Fruit fly (Drosophila melanogaster) whole organism, embryonic: ENCODE measurements around the gene sowi.

ENCODE experiments used
- Antp ChIP-seq: fragments of 200-800 bp; sonication (Bioruptor generic); optimal IDR thresholded peaks from 3 replicates; lab custom pipeline; 2016; ENCODE audit warnings: missing biosample characterization, missing genetic modification characterization
- CG11085 ChIP-seq: fragments of 200-800 bp; sonication (Bioruptor generic); IDR thresholded peaks from 2 replicates; pipeline ENCODE4 v1.3.6; 2022; ENCODE audit warnings: missing biosample characterization, missing genetic modification characterization
- CG11398 ChIP-seq: fragments of 200-800 bp; sonication (Bioruptor generic); optimal IDR thresholded peaks from 2 replicates; lab custom pipeline; 2016; ENCODE audit warnings: missing biosample characterization, missing genetic modification characterization
- CG17612 ChIP-seq: fragments of 200-800 bp; sonication (Bioruptor generic); IDR thresholded peaks from 2 replicates; pipeline ENCODE4 v1.3.6; 2022; ENCODE audit warnings: missing biosample characterization, missing genetic modification characterization
- CG17829 ChIP-seq: fragments of 200-800 bp; optimal IDR thresholded peaks from 2 replicates; lab custom pipeline; 2019; ENCODE audit warnings: missing biosample characterization, mild to moderate bottlenecking, missing genetic modification characterization, moderate library complexity
- CG18619 ChIP-seq: fragments of 200-800 bp; sonication (Bioruptor generic); optimal IDR thresholded peaks from 3 replicates; lab custom pipeline; 2017; ENCODE audit warnings: missing biosample characterization, mild to moderate bottlenecking, missing genetic modification characterization
- CG42726 ChIP-seq: fragments of 200-800 bp; sonication (Bioruptor generic); IDR thresholded peaks from 2 replicates; pipeline ENCODE4 v1.3.6; 2022; ENCODE audit warnings: missing biosample characterization, missing genetic modification characterization; ENCODE audit not compliant: partially characterized antibody
- CG7786 ChIP-seq: fragments of 200-800 bp; sonication (Bioruptor generic); optimal IDR thresholded peaks from 2 replicates; lab custom pipeline; 2016; ENCODE audit warnings: missing biosample characterization, missing genetic modification characterization
- CG8944 ChIP-seq: fragments of 200-800 bp; sonication (Bioruptor generic); optimal IDR thresholded peaks from 3 replicates; lab custom pipeline; 2016; ENCODE audit warnings: missing biosample characterization, missing genetic modification characterization
- CoRest ChIP-seq: fragments of 200-800 bp; sonication (Bioruptor generic); optimal IDR thresholded peaks from 3 replicates; lab custom pipeline; 2018; ENCODE audit warnings: missing biosample characterization, mild to moderate bottlenecking, missing genetic modification characterization, moderate library complexity
- D19B ChIP-seq: fragments of 200-800 bp; sonication (Bioruptor generic); optimal IDR thresholded peaks from 2 replicates; lab custom pipeline; 2017; ENCODE audit warnings: missing biosample characterization, mild to moderate bottlenecking, missing genetic modification characterization
- Dip2 ChIP-seq: fragments of 200-800 bp; sonication (Bioruptor generic); IDR thresholded peaks from 2 replicates; pipeline ENCODE4 v1.3.6; 2022; ENCODE audit warnings: missing biosample characterization, missing genetic modification characterization
- Dll ChIP-seq: fragments of 200-800 bp; sonication (Bioruptor generic); IDR thresholded peaks from 4 replicates; pipeline ENCODE4 v1.3.6; 2022; ENCODE audit warnings: missing biosample characterization, missing genetic modification characterization; ENCODE audit not compliant: partially characterized antibody
- Drgx ChIP-seq: fragments of 200-800 bp; sonication (Bioruptor generic); IDR thresholded peaks from 2 replicates; pipeline ENCODE4 v1.3.6; 2022; ENCODE audit warnings: missing biosample characterization, missing genetic modification characterization
- Ets65A ChIP-seq: fragments of 200-800 bp; sonication (Bioruptor generic); peaks from one replicate; lab custom pipeline; 2016; ENCODE audit warnings: missing biosample characterization, missing genetic modification characterization
- GATAe ChIP-seq: fragments of 200-800 bp; sonication (Bioruptor generic); conservative IDR thresholded peaks from 2 replicates; pipeline ENCODE4 v1.3.6; 2022; ENCODE audit warnings: missing biosample characterization, missing genetic modification characterization
- Gsc ChIP-seq: fragments of 200-800 bp; sonication (Bioruptor generic); IDR thresholded peaks from 2 replicates; pipeline ENCODE4 v1.3.6; 2022; ENCODE audit warnings: missing biosample characterization, missing genetic modification characterization
- Gug ChIP-seq: fragments of 200-800 bp; sonication (Bioruptor generic); IDR thresholded peaks from 4 replicates; pipeline ENCODE4 v1.3.6; 2022; ENCODE audit warnings: missing biosample characterization, missing genetic modification characterization
- HmgZ ChIP-seq: fragments of 200-800 bp; sonication (Bioruptor generic); optimal IDR thresholded peaks from 2 replicates; lab custom pipeline; 2018; ENCODE audit warnings: missing biosample characterization, mild to moderate bottlenecking, missing genetic modification characterization
- Hmr ChIP-seq: fragments of 200-800 bp; sonication (Bioruptor generic); optimal IDR thresholded peaks from 3 replicates; lab custom pipeline; 2017; ENCODE audit warnings: mild to moderate bottlenecking, missing biosample characterization, missing genetic modification reagents, missing genetic modification characterization
- Kr ChIP-seq: fragments of 200-800 bp; sonication (Bioruptor generic); optimal IDR thresholded peaks from 2 replicates; lab custom pipeline; 2017; ENCODE audit warnings: missing biosample characterization, mild to moderate bottlenecking, missing genetic modification characterization
- Mes4 ChIP-seq: fragments of 200-800 bp; sonication (Bioruptor generic); optimal IDR thresholded peaks from 2 replicates; lab custom pipeline; 2016; ENCODE audit warnings: missing biosample characterization, missing genetic modification characterization
- NFAT ChIP-seq: fragments of 200-800 bp; sonication (Bioruptor generic); IDR thresholded peaks from 2 replicates; pipeline ENCODE4 v1.3.6; 2022; ENCODE audit warnings: missing biosample characterization, missing genetic modification characterization
- Oli ChIP-seq: fragments of 200-800 bp; sonication (Bioruptor generic); optimal IDR thresholded peaks from 2 replicates; lab custom pipeline; 2018; ENCODE audit warnings: missing biosample characterization, mild to moderate bottlenecking, missing genetic modification characterization, moderate library complexity
- Optix ChIP-seq: fragments of 200-800 bp; sonication (Bioruptor generic); IDR thresholded peaks from 3 replicates; pipeline ENCODE4 v1.3.6; 2022; ENCODE audit warnings: missing biosample characterization, missing genetic modification characterization
- Ravus ChIP-seq: fragments of 200-800 bp; sonication (Bioruptor generic); IDR thresholded peaks from 2 replicates; pipeline ENCODE4 v1.3.6; 2022; ENCODE audit warnings: missing biosample characterization, missing genetic modification characterization
- Rfx ChIP-seq: fragments of 200-800 bp; sonication (Bioruptor generic); IDR thresholded peaks from 2 replicates; pipeline ENCODE4 v1.3.6; 2022; ENCODE audit warnings: missing biosample characterization, missing genetic modification characterization
- Stat92E ChIP-seq, 3 experiments: fragments of >200 bp in 2 of 3; fragments of 200-800 bp in 1 of 3; sonication (Bioruptor generic) in 1 of 3; optimal IDR thresholded peaks; 2 replicates each; lab custom pipeline; 2017 to 2019; ENCODE audit warnings: missing biosample characterization in 3 of 3, missing genetic modification characterization in 3 of 3, mild to moderate bottlenecking in 1 of 3, moderate library complexity in 1 of 3
- ara ChIP-seq: fragments of 200-800 bp; sonication (Bioruptor generic); IDR thresholded peaks from 2 replicates; pipeline ENCODE4 v1.3.6; 2022; ENCODE audit warnings: missing biosample characterization, missing genetic modification characterization
- esg ChIP-seq: fragments of 200-800 bp; sonication (Bioruptor generic); conservative IDR thresholded peaks from 2 replicates; pipeline ENCODE4 v1.3.6; 2022; ENCODE audit warnings: missing biosample characterization, missing genetic modification characterization
- eve ChIP-seq, 2 experiments: fragments of >200 bp; optimal IDR thresholded peaks; 2 replicates each; lab custom pipeline; 2017; ENCODE audit warnings: missing biosample characterization in 2 of 2, missing genetic modification characterization in 2 of 2
- exex ChIP-seq: fragments of 200-800 bp; sonication (Bioruptor generic); optimal IDR thresholded peaks from 4 replicates; lab custom pipeline; 2018; ENCODE audit warnings: missing biosample characterization, mild to moderate bottlenecking, missing genetic modification characterization, moderate library complexity
- fd96Cb ChIP-seq: fragments of 200-800 bp; sonication (Bioruptor generic); optimal IDR thresholded peaks from 2 replicates; lab custom pipeline; 2018; ENCODE audit warnings: missing biosample characterization, mild to moderate bottlenecking, missing genetic modification characterization, moderate library complexity
- fu2 ChIP-seq: fragments of 200-800 bp; sonication (Bioruptor generic); optimal IDR thresholded peaks from 2 replicates; lab custom pipeline; 2016; ENCODE audit warnings: missing biosample characterization, missing genetic modification characterization
- grn ChIP-seq: fragments of 200-800 bp; sonication (Bioruptor generic); optimal IDR thresholded peaks from 3 replicates; lab custom pipeline; 2017; ENCODE audit warnings: missing biosample characterization, missing genetic modification characterization
- gsb ChIP-seq: fragments of 200-800 bp; sonication (Bioruptor generic); IDR thresholded peaks from 2 replicates; pipeline ENCODE4 v1.3.6; 2022; ENCODE audit warnings: missing biosample characterization, missing genetic modification characterization
- lab ChIP-seq: fragments of 200-800 bp; sonication (Bioruptor generic); optimal IDR thresholded peaks from 3 replicates; lab custom pipeline; 2017; ENCODE audit warnings: missing biosample characterization, missing genetic modification characterization, mild to moderate bottlenecking, moderate library complexity, missing genetic modification reagents
- luna ChIP-seq: fragments of 200-800 bp; sonication (Bioruptor generic); optimal IDR thresholded peaks from 2 replicates; lab custom pipeline; 2016; ENCODE audit warnings: missing biosample characterization, missing genetic modification characterization
- nmo ChIP-seq: fragments of 200-800 bp; sonication (Bioruptor generic); optimal IDR thresholded peaks from 2 replicates; lab custom pipeline; 2018; ENCODE audit warnings: missing biosample characterization, mild to moderate bottlenecking, missing genetic modification characterization, moderate library complexity
- ro ChIP-seq: fragments of 200-800 bp; sonication (Bioruptor generic); IDR thresholded peaks from 2 replicates; pipeline ENCODE4 v1.3.6; 2022; ENCODE audit warnings: missing biosample characterization, missing genetic modification characterization
- row ChIP-seq: fragments of 200-800 bp; sonication (Bioruptor generic); IDR thresholded peaks from 3 replicates; pipeline ENCODE4 v1.3.6; 2022; ENCODE audit warnings: missing biosample characterization, missing genetic modification characterization
- tx ChIP-seq: fragments of 200-800 bp; sonication (Bioruptor generic); optimal IDR thresholded peaks from 2 replicates; lab custom pipeline; 2016; ENCODE audit warnings: missing biosample characterization, missing genetic modification characterization
- vnd ChIP-seq: fragments of 200-800 bp; sonication (Bioruptor generic); IDR thresholded peaks from 3 replicates; pipeline ENCODE4 v1.3.6; 2022; ENCODE audit warnings: missing biosample characterization, missing genetic modification characterization; ENCODE audit not compliant: partially characterized antibody
- vvl ChIP-seq: fragments of 200-800 bp; sonication (Bioruptor generic); IDR thresholded peaks from 2 replicates; pipeline ENCODE4 v1.3.6; 2022; ENCODE audit warnings: missing biosample characterization, missing genetic modification characterization

Gene sowi

DNA sequence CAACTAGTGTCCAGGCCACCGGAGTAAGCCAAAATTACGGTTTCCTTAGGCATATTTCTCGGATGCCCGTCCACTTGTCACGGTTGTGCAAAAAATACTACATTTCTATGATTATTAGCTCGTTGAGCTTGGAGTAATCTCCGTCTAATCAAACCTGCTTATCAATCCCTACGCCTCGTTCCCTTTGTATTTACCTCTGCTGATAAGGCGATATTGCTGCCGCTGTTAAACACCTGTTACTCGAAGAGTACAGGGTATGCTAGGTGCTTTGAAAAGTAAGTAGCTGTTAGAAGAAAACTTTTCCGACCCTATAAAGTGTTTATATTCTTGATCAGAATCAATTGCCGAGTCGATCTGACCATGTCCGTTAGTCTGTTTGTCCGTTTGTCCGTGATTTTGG, 16.6 kb upstream of the sowi start, which contains the start of gene Ass:
Gene Ass (minus strand): TSS at position 101 of the 400 bp plus-strand sequence.
- TF ChIP-seq nmo (GFP tag; lab: Kevin White, UChicago) (no peak), fu2 (GFP tag; lab: Kevin White, UChicago) (no peak), Kr (GFP tag; lab: Kevin White, UChicago) (no peak), CG11398 (GFP tag; lab: Kevin White, UChicago) (no peak), Ravus (GFP tag; lab: Robert Waterston, UW) (no peak), gsb (GFP tag; lab: Robert Waterston, UW) (no peak), CG17829 (no peak), Gsc (GFP tag; lab: Robert Waterston, UW) (no peak), HmgZ (tag; lab: Kevin White, UChicago) (no peak), exex (tag; lab: Kevin White, UChicago) (peak; percentile 13), Optix (GFP tag; lab: Robert Waterston, UW) (no peak), Antp (GFP tag; lab: Kevin White, UChicago) (no peak), CoRest (tag; lab: Kevin White, UChicago) (no peak), Drgx (no peak), Dll (GFP tag; lab: Robert Waterston, UW) (no peak), grn (GFP tag; lab: Kevin White, UChicago) (peak; percentile 23), D19B (GFP tag; lab: Kevin White, UChicago) (peak; percentile 85), CG17612 (GFP tag; lab: Robert Waterston, UW) (no peak), Rfx (GFP tag; lab: Robert Waterston, UW) (no peak), GATAe (peak; percentile 49), Mes4 (GFP tag; lab: Kevin White, UChicago) (no peak), Ets65A (GFP tag; lab: Kevin White, UChicago) (peak; percentile 11), luna (GFP tag; lab: Kevin White, UChicago) (no peak)

- TF ChIP-seq CG11085 (GFP tag; lab: Robert Waterston, UW) = no peak
- TF ChIP-seq vnd = no peak
- no peak for TF ChIP-seq eve (GFP tag; optimal IDR thresholded peaks at IDR 0.05; lab: Kevin White, UChicago)
- TF ChIP-seq CG8944 (GFP tag; lab: Kevin White, UChicago) = no peak
- TF ChIP-seq Hmr (GFP tag; lab: Kevin White, UChicago) = no peak
- TF ChIP-seq vvl (GFP tag; lab: Robert Waterston, UW) = no peak
- TF ChIP-seq CG7786 (GFP tag; lab: Kevin White, UChicago) = no peak
- TF ChIP-seq tx (GFP tag; lab: Kevin White, UChicago) = no peak
- no peak for TF ChIP-seq esg (GFP tag; lab: Robert Waterston, UW)
- no peak for TF ChIP-seq row (GFP tag; lab: Robert Waterston, UW)
- no peak for TF ChIP-seq Gug (GFP tag; lab: Robert Waterston, UW)
- TF ChIP-seq lab = no peak
- no peak for TF ChIP-seq Stat92E (GFP tag; optimal IDR thresholded peaks at IDR 0.05; lab: Kevin White, UChicago)
- no peak for TF ChIP-seq Dip2 (GFP tag; lab: Robert Waterston, UW)
- TF ChIP-seq Oli (tag; lab: Kevin White, UChicago) = no peak
- TF ChIP-seq, all 482 proteins: peak for 0
Observed at dm6 chr3R:6640932-6641331, 13.2 kb upstream of the sowi start, which contains the start of gene CG31286. CG31286 (plus strand) TSS chr3R:6641232.

DNA sequence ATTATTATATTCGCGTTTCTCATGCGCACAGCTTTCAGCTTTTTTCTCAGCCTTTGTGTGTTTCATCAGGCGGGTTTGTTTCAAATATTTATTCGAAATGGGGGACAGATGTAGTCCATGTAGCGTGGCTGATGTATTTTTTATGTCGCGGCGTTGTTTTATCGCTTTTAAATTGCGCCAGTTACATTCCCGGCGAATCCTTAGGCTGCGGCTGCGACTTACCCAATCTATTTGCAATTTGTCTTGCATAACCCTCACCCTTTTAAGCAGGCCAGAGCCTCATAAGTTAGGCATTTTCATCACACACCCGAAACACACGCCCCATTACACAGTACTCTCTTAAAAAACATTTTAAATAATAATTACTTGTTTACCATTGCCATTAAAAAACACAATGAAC, 2.2 kb upstream of the sowi start, which contains the start of gene sunz:
Gene sunz (plus strand): TSS at position 301 of the 400 bp plus-strand sequence.
- TF ChIP-seq NFAT (GFP tag; lab: Robert Waterston, UW) = no peak
- TF ChIP-seq ro (GFP tag; lab: Robert Waterston, UW) = no peak
- TF ChIP-seq ara = no peak
- no peak for TF ChIP-seq grn (GFP tag; lab: Kevin White, UChicago)
- TF ChIP-seq CG18619 (GFP tag; lab: Kevin White, UChicago) = no peak
- no peak for TF ChIP-seq fd96Cb (tag; lab: Kevin White, UChicago)
- no peak for TF ChIP-seq CG42726
